Fruit fly (Drosophila melanogaster): ENCODE data around the gene CG4594.

CG4594 gene

dm6 chr2L:9908468-9908967 lies 11.4 kb upstream of the CG4594 start, which contains the start of gene CG13124 (continued):
- TF ChIP-seq Blimp-1 (GFP tag; optimal IDR thresholded peaks at IDR 0.05), result no peak
- TF ChIP-seq fd59A (GFP tag; optimal IDR thresholded peaks at IDR 0.05), result no peak
- no peak for TF ChIP-seq CG7368 (GFP tag; optimal IDR thresholded peaks at IDR 0.05)
- TF ChIP-seq CG3032 (tag; optimal IDR thresholded peaks at IDR 0.05), result no peak
- TF ChIP-seq Hr38 (GFP tag; optimal IDR thresholded peaks at IDR 0.05), result no peak
- peak; percentile 12 for TF ChIP-seq fkh (GFP tag; optimal IDR thresholded peaks at IDR 0.05)
- TF ChIP-seq svp (GFP tag), result no peak
- TF ChIP-seq Hr4 (GFP tag; optimal IDR thresholded peaks at IDR 0.05), result peak; percentile 46
- no peak for TF ChIP-seq Sox15 (GFP tag; optimal IDR thresholded peaks at IDR 0.05)
- peak; percentile 25; the same call in 1 of the 3 replicates for TF ChIP-seq CG8119 (GFP tag; IDR thresholded peaks at IDR 0.05)
- TF ChIP-seq acj6 (GFP tag; optimal IDR thresholded peaks at IDR 0.05), result peak; percentile 9
- TF ChIP-seq fd85E (GFP tag; optimal IDR thresholded peaks at IDR 0.05), result no peak
- TF ChIP-seq Lpt (GFP tag; optimal IDR thresholded peaks at IDR 0.05), result no peak
- TF ChIP-seq CG3919 (GFP tag; optimal IDR thresholded peaks at IDR 0.05), result peak; percentile 32
- TF ChIP-seq CG4318 (GFP tag; optimal IDR thresholded peaks at IDR 0.05), result no peak
- TF ChIP-seq topi (GFP tag; optimal IDR thresholded peaks at IDR 0.05), result peak; percentile 7
- TF ChIP-seq CG15336 (GFP tag; IDR thresholded peaks at IDR 0.05), result peak; percentile 65
- peak; percentile 17 for TF ChIP-seq CG34406 (GFP tag; optimal IDR thresholded peaks at IDR 0.05)
- peak; percentile 33 for TF ChIP-seq esn (GFP tag; optimal IDR thresholded peaks at IDR 0.05)

dm6 chr2L:9911783-9912182 lies 8.2 kb upstream of the CG4594 start:
- TF ChIP-seq pdm3 (GFP tag; optimal IDR thresholded peaks at IDR 0.05), result peak; percentile 28
- peak; percentile 37 for TF ChIP-seq net (GFP tag; optimal IDR thresholded peaks at IDR 0.05)
- peak; percentile 80 for TF ChIP-seq eg (GFP tag; IDR thresholded peaks at IDR 0.05)
- no peak for TF ChIP-seq CG8319 (GFP tag; optimal IDR thresholded peaks at IDR 0.05)
- TF ChIP-seq Eip93F (GFP tag; optimal IDR thresholded peaks at IDR 0.05), result no peak
- TF ChIP-seq CG8119 (GFP tag; IDR thresholded peaks at IDR 0.05), result peak; percentile 28; the same call in 2 of the 3 replicates
- TF ChIP-seq Lpt (GFP tag; optimal IDR thresholded peaks at IDR 0.05), result no peak
- peak; percentile 13 for TF ChIP-seq Smox (GFP tag; optimal IDR thresholded peaks at IDR 0.05)
- TF ChIP-seq Hr39 (GFP tag; optimal IDR thresholded peaks at IDR 0.05), result peak; percentile 13
- TF ChIP-seq CG4318 (GFP tag; optimal IDR thresholded peaks at IDR 0.05), result no peak
- no peak for TF ChIP-seq CG6808 (GFP tag; optimal IDR thresholded peaks at IDR 0.05)
- TF ChIP-seq achi (GFP tag; optimal IDR thresholded peaks at IDR 0.05), result peak; percentile 6
- peak; percentile 1 for TF ChIP-seq acj6 (GFP tag; optimal IDR thresholded peaks at IDR 0.05)
- peak; percentile 7 for TF ChIP-seq CG32006 (GFP tag; optimal IDR thresholded peaks at IDR 0.05)
- TF ChIP-seq Hr4 (GFP tag; optimal IDR thresholded peaks at IDR 0.05), result peak; percentile 67
- TF ChIP-seq CG6163 (GFP tag; IDR thresholded peaks at IDR 0.05), result peak; percentile 49; the same call in 2 of the 3 replicates
- no peak for TF ChIP-seq topi (GFP tag; optimal IDR thresholded peaks at IDR 0.05)
- peak; percentile 40 for TF ChIP-seq lz (GFP tag; optimal IDR thresholded peaks at IDR 0.05)
- TF ChIP-seq CG11294 (GFP tag; IDR thresholded peaks at IDR 0.05), result no peak
- no peak for TF ChIP-seq dsx (GFP tag; optimal IDR thresholded peaks at IDR 0.05; ENCODE audit: poor library complexity, severe bottlenecking)
- peak; percentile 16 for TF ChIP-seq Eip75B (GFP tag; optimal IDR thresholded peaks at IDR 0.05)
- peak; percentile 43 for TF ChIP-seq Eip78C (GFP tag)
- 0 out of 2 replicates have a peak, but pooled peaks have one; percentile 13 for TF ChIP-seq Gug (GFP tag; IDR thresholded peaks at IDR 0.05)
- TF ChIP-seq Met (GFP tag; optimal IDR thresholded peaks at IDR 0.05), result peak; percentile 8
- peak; percentile 9 for TF ChIP-seq cyc (GFP tag; optimal IDR thresholded peaks at IDR 0.05)

DNA sequence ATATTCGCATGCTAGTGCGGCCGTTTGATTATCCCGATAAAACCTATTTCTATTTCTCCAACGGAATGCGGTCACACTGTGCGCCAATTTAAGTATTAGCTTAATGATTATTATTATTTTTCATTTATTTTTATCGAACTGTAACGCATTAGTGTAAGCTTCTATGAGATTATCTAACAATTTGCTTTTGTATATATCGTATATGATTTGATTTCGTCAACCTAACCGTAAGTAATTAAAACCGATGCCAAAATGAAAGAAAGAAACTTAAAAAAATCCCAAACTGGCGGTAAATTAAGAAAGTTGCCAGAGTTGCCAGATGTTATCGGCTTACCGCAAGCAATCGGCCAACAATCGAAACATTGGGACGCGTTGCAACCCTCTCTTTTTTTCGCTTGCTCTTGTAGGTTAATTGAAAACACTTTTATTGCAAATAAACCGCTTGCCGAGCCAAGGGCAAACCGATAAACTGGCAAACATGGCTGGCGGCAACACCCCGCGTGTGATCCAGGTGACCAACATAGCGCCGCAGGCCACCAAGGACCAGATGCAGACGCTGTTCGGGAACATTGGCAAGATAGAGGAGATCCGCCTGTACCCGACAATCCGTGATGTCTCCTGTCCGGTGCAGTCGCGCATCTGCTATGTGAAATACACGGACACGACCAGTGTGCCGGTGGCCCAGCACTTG lies 7.2 kb upstream of the CG4594 start, which contains the start of the genes Etl1 and Srp54:
Etl1 (minus strand) TSS at position 39 of the 691 bp plus-strand sequence.
Srp54 (plus strand) TSS at position 342 of the 691 bp plus-strand sequence.
- no peak for TF ChIP-seq net (GFP tag; optimal IDR thresholded peaks at IDR 0.05)
- TF ChIP-seq dsx (GFP tag; optimal IDR thresholded peaks at IDR 0.05; ENCODE audit: poor library complexity, severe bottlenecking), result no peak
- no peak for TF ChIP-seq CG6163 (GFP tag; IDR thresholded peaks at IDR 0.05)
- no peak for TF ChIP-seq CG6854 (GFP tag; optimal IDR thresholded peaks at IDR 0.05)
- no peak for TF ChIP-seq ss (GFP tag; optimal IDR thresholded peaks at IDR 0.05)
- TF ChIP-seq CG6276 (GFP tag; optimal IDR thresholded peaks at IDR 0.05), result no peak
- no peak for TF ChIP-seq CG9139 (GFP tag; optimal IDR thresholded peaks at IDR 0.05)
- TF ChIP-seq Hr4 (GFP tag; optimal IDR thresholded peaks at IDR 0.05), result no peak
- TF ChIP-seq CG10631 (GFP tag; optimal IDR thresholded peaks at IDR 0.05), result no peak
- TF ChIP-seq CG3032 (tag; optimal IDR thresholded peaks at IDR 0.05), result peak; percentile 5
- peak; percentile 17 for TF ChIP-seq Sox14 (GFP tag; optimal IDR thresholded peaks at IDR 0.05)
- no peak for TF ChIP-seq CG11902 (GFP tag; optimal IDR thresholded peaks at IDR 0.05)
- no peak for TF ChIP-seq Met (GFP tag; optimal IDR thresholded peaks at IDR 0.05)
- TF ChIP-seq CG6792 (GFP tag; optimal IDR thresholded peaks at IDR 0.05), result no peak
- TF ChIP-seq Eip93F (GFP tag; optimal IDR thresholded peaks at IDR 0.05), result no peak
- peak; percentile 11 for TF ChIP-seq esn (GFP tag; optimal IDR thresholded peaks at IDR 0.05)
- TF ChIP-seq vri (GFP tag; optimal IDR thresholded peaks at IDR 0.05), result no peak
- TF ChIP-seq Gug (GFP tag; IDR thresholded peaks at IDR 0.05), result no peak
- TF ChIP-seq Blimp-1 (GFP tag; optimal IDR thresholded peaks at IDR 0.05), result no peak

Measured in whole organism, prepupa.